Worm (Caenorhabditis elegans): Measurements from ENCODE around the gene cdh-7.

The cdh-7 gene

ce11 chrII:14825413-14825812, 17.6 kb upstream of the cdh-7 start:
- TF ChIP-seq ceh-100 (GFP tag; IDR thresholded peaks at IDR 0.05), result no peak
- no peak for TF ChIP-seq die-1 (tag; optimal IDR thresholded peaks at IDR 0.05)
- TF ChIP-seq K11D2.4 (GFP tag; IDR thresholded peaks at IDR 0.05), result no peak
- no peak for TF ChIP-seq cebp-2 (GFP tag; IDR thresholded peaks at IDR 0.05)
- no peak for TF ChIP-seq F52B5.7 (tag; optimal IDR thresholded peaks at IDR 0.05)
- TF ChIP-seq D2030.7 (GFP tag; IDR thresholded peaks at IDR 0.05), result no peak
- TF ChIP-seq Y53F4B.3 (GFP tag; IDR thresholded peaks at IDR 0.05), result no peak
- TF ChIP-seq ztf-18 (tag; optimal IDR thresholded peaks at IDR 0.05), result no peak
- no peak for TF ChIP-seq B0019.2 (GFP tag; conservative IDR thresholded peaks at IDR 0.05)
- no peak for TF ChIP-seq ceh-79 (tag; optimal IDR thresholded peaks at IDR 0.05)
- no peak for TF ChIP-seq ztf-3 (GFP tag; optimal IDR thresholded peaks at IDR 0.05)
- no peak for TF ChIP-seq ceh-58 (GFP tag; IDR thresholded peaks at IDR 0.05)
- no peak for TF ChIP-seq F57C9.4 (tag; optimal IDR thresholded peaks at IDR 0.05)
- TF ChIP-seq ccch-3 (GFP tag; optimal IDR thresholded peaks at IDR 0.05), result no peak

- TF ChIP-seq tbp1 (GFP tag; optimal IDR thresholded peaks at IDR 0.05), result no peak
- no peak for TF ChIP-seq cebp-2 (GFP tag; IDR thresholded peaks at IDR 0.05)
- no peak for TF ChIP-seq aptf-2 (GFP tag; conservative IDR thresholded peaks at IDR 0.05)
- TF ChIP-seq mcd-1 (GFP tag; IDR thresholded peaks at IDR 0.05), result no peak
- TF ChIP-seq F55B11.4 (tag; optimal IDR thresholded peaks at IDR 0.05; ENCODE audit: borderline replicate concordance, insufficient read depth), result no peak
- TF ChIP-seq lir-1 (GFP tag; conservative IDR thresholded peaks at IDR 0.05), result no peak
- no peak for TF ChIP-seq bed-1 (GFP tag; IDR thresholded peaks at IDR 0.05)
- TF ChIP-seq nfya-2 (GFP tag; IDR thresholded peaks at IDR 0.05), result no peak
- TF ChIP-seq F52B5.7 (tag; optimal IDR thresholded peaks at IDR 0.05), result no peak
- TF ChIP-seq F57A8.1 (GFP tag; optimal IDR thresholded peaks at IDR 0.05), result no peak
- TF ChIP-seq tlf-1 (GFP tag; optimal IDR thresholded peaks at IDR 0.05), result no peak
- TF ChIP-seq dpl-1 (GFP tag; optimal IDR thresholded peaks at IDR 0.05), result no peak
- TF ChIP-seq hmg-1.2 (GFP tag; IDR thresholded peaks at IDR 0.05), result no peak
- TF ChIP-seq ccch-3 (GFP tag; optimal IDR thresholded peaks at IDR 0.05), result no peak
- no peak for TF ChIP-seq snpc-4 (GFP tag; optimal IDR thresholded peaks at IDR 0.05)
- TF ChIP-seq snpc-4 (tag; optimal IDR thresholded peaks at IDR 0.05), result no peak
- no peak for TF ChIP-seq ztf-6 (GFP tag; IDR thresholded peaks at IDR 0.05)
- no peak for TF ChIP-seq Y79H2A.3 (GFP tag; conservative IDR thresholded peaks at IDR 0.05)
These were observed 11.0 kb upstream of the cdh-7 start for ce11 chrII:14832055-14832454.

- TF ChIP-seq lin-40 (tag; optimal IDR thresholded peaks at IDR 0.05) (peak; percentile 51), madf-6 (GFP tag; IDR thresholded peaks at IDR 0.05) (no peak), repo-1 (tag; optimal IDR thresholded peaks at IDR 0.05) (no peak), ztf-6 (GFP tag; IDR thresholded peaks at IDR 0.05) (no peak), nhr-80 (tag; optimal IDR thresholded peaks at IDR 0.05) (peak; percentile 46), snpc-4 (GFP tag; optimal IDR thresholded peaks at IDR 0.05) (no peak), snpc-4 (tag; optimal IDR thresholded peaks at IDR 0.05) (peak in 3 of 4 experiments; percentile 47 to 76 (median 59)), him-1 (tag; optimal IDR thresholded peaks at IDR 0.05) (no peak), B0035.1 (tag; optimal IDR thresholded peaks at IDR 0.05) (no peak), nhr-90 (tag; optimal IDR thresholded peaks at IDR 0.05) (no peak), ztf-26 (tag; optimal IDR thresholded peaks at IDR 0.05) (peak; percentile 16), ztf-25 (GFP tag; IDR thresholded peaks at IDR 0.05) (no peak), pbrm-1 (GFP tag; IDR thresholded peaks at IDR 0.05) (no peak)
These were observed 4.3 kb upstream of the cdh-7 start for ce11 chrII:14838596-14839215.
